Fruit fly (Drosophila melanogaster): ENCODE measurements around the gene rho.
A peak's percentile ranks its signal among the peaks of the same experiment; 100 is the strongest.

rho gene

DNA sequence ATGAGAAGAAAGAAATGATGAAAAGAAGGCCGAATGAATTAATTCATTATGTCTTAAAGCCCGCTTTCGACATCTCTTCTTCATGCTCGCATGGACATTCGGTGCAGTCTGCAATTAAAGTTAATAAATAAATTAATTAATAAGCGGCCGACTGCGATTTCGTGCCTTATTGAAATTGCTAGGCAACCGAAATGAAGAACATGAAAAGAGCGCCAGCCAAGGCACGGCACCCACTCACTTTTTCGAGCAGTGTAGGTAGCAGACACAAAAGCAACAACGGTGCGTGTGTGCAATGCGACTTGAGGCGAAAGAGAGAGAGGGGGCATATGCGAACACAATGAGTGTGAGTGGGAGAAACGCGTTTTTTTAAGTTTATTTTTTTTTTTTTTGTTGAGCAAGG, 854 bp downstream of the rho start (continued):
- TF ChIP-seq gem (tag; optimal IDR thresholded peaks at IDR 0.05) (peak; percentile 59), CG4282 (GFP tag; optimal IDR thresholded peaks at IDR 0.05) (no peak), MTF-1 (GFP tag; optimal IDR thresholded peaks at IDR 0.05; ENCODE audit: borderline replicate concordance) (no peak), Doc3 (GFP tag; IDR thresholded peaks at IDR 0.05; ENCODE audit: partially characterized antibody) (no peak), unpg (GFP tag; optimal IDR thresholded peaks at IDR 0.05) (peak; percentile 38), CG14667 (GFP tag; IDR thresholded peaks at IDR 0.05) (no peak), Lhr (GFP tag; optimal IDR thresholded peaks at IDR 0.05) (no peak), ara (GFP tag; IDR thresholded peaks at IDR 0.05) (0 out of 2 replicates have a peak, but pooled peaks have one; percentile 19), H15 (GFP tag; IDR thresholded peaks at IDR 0.05) (0 out of 3 replicates have a peak, but pooled peaks have one; percentile 40), gsb-n (tag; optimal IDR thresholded peaks at IDR 0.05) (no peak), knrl (GFP tag; IDR thresholded peaks at IDR 0.05; ENCODE audit: partially characterized antibody) (no peak), Scr (GFP tag; IDR thresholded peaks at IDR 0.05; ENCODE audit: partially characterized antibody) (no peak), Hmx (GFP tag; optimal IDR thresholded peaks at IDR 0.05) (no peak), toy (GFP tag; IDR thresholded peaks at IDR 0.05) (no peak), CG1792 (GFP tag; optimal IDR thresholded peaks at IDR 0.05) (no peak), lola (GFP tag; optimal IDR thresholded peaks at IDR 0.05) (peak in 1 of 3 experiments; percentile 43), CG4404 (GFP tag; IDR thresholded peaks at IDR 0.05) (no peak), tgo (GFP tag; IDR thresholded peaks at IDR 0.05) (no peak), CG8944 (GFP tag; optimal IDR thresholded peaks at IDR 0.05) (peak; percentile 16), CG3407 (GFP tag; optimal IDR thresholded peaks at IDR 0.05) (no peak), CG12769 (tag; optimal IDR thresholded peaks at IDR 0.05) (no peak), CG2875 (GFP tag; optimal IDR thresholded peaks at IDR 0.05) (no peak), CG4820 (GFP tag; optimal IDR thresholded peaks at IDR 0.05) (peak; percentile 31), CG7372 (GFP tag; IDR thresholded peaks at IDR 0.05) (peak; percentile 32; the same call in 1 of the 2 replicates), Dek (tag; optimal IDR thresholded peaks at IDR 0.05) (no peak), hth (optimal IDR thresholded peaks at IDR 0.05) (no peak), CG12391 (tag; optimal IDR thresholded peaks at IDR 0.05) (peak; percentile 40), chinmo (GFP tag; IDR thresholded peaks at IDR 0.05; ENCODE audit: partially characterized antibody) (no peak), CG10267 (tag; optimal IDR thresholded peaks at IDR 0.05) (peak; percentile 18), salm (tag; optimal IDR thresholded peaks at IDR 0.05) (no peak), ash1 (GFP tag; optimal IDR thresholded peaks at IDR 0.05) (no peak), pho (GFP tag; optimal IDR thresholded peaks at IDR 0.05) (no peak), onecut (GFP tag; IDR thresholded peaks at IDR 0.05) (peak; percentile 13; the same call in 1 of the 2 replicates), CG9727 (GFP tag; optimal IDR thresholded peaks at IDR 0.05) (peak; percentile 40), dmrt99B (tag; optimal IDR thresholded peaks at IDR 0.05) (peak; percentile 40), zfh1 (GFP tag; IDR thresholded peaks at IDR 0.05) (peak; percentile 49; the same call in 1 of the 3 replicates), CG11093 (GFP tag; IDR thresholded peaks at IDR 0.05) (no peak), Atf3 (GFP tag; optimal IDR thresholded peaks at IDR 0.05) (no peak), CG13775 (GFP tag; optimal IDR thresholded peaks at IDR 0.05) (peak; percentile 26), crol (GFP tag; IDR thresholded peaks at IDR 0.05) (peak; percentile 16; the same call in 1 of the 2 replicates), Six4 (GFP tag; optimal IDR thresholded peaks at IDR 0.05) (no peak), btn (GFP tag; optimal IDR thresholded peaks at IDR 0.05) (no peak), CG12299 (tag; optimal IDR thresholded peaks at IDR 0.05) (no peak), Ssrp (tag; optimal IDR thresholded peaks at IDR 0.05) (peak; percentile 62), Kr (GFP tag; optimal IDR thresholded peaks at IDR 0.05) (no peak), Hr39 (optimal IDR thresholded peaks at IDR 0.05) (no peak), CG2199 (GFP tag; IDR thresholded peaks at IDR 0.05) (no peak), CG12744 (GFP tag; optimal IDR thresholded peaks at IDR 0.05) (no peak), CG13424 (tag; optimal IDR thresholded peaks at IDR 0.05) (peak; percentile 34), CG11723 (GFP tag; optimal IDR thresholded peaks at IDR 0.05) (peak; percentile 22), CG9932 (GFP tag; IDR thresholded peaks at IDR 0.05) (no peak)
